Worm (Caenorhabditis elegans) whole organism, L4/young adult: ENCODE measurements around the gene gad-3.

Experiments
- W03F9.2 ChIP-seq: fragments of 150-350 bp; optimal IDR thresholded peaks from 2 replicates; lab custom pipeline; 2014; ENCODE audit warnings: missing biosample characterization, missing genetic modification characterization
- dao-5 ChIP-seq: sonication (generic microtip); optimal IDR thresholded peaks from 2 replicates; lab custom pipeline; 2016; ENCODE audit warnings: missing genotype, missing genetic modification characterization, moderate library complexity, missing compliant biosample characterization
- him-1 ChIP-seq: sonication (generic microtip); optimal IDR thresholded peaks from 2 replicates; lab custom pipeline; 2016; ENCODE audit warnings: missing genotype, missing genetic modification reagents, missing genetic modification characterization, missing compliant biosample characterization

DNA sequence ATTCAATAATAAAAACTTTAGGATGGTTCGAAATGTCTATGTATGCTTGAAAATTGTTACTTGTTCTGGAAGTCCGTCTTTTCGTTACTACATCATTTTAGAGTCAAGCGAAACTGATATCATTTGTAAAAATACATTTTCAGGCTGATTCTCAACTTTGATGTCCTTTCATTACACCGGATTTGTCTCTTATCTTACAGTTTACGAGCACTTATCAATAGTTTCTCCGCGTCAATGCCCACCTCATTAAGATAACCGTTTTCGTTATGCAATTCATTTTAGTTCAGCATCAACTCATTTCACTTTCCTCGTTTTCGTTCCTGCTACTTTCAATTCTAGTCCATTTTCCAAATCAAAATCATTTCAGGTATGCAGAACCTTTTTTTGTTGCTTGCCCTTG is 29.9 kb upstream of the gad-3 start, which contains the start of gene asp-2:
- TF ChIP-seq him-1 (tag; lab: Kevin White, UChicago) (no peak), dao-5 (tag; lab: Kevin White, UChicago) (no peak), W03F9.2 (no peak)
